Fruit fly (Drosophila melanogaster) whole organism, prepupa: ENCODE results near the gene 5-HT7.

ENCODE experiments used
- Blimp-1 ChIP-seq: fragments of 200-800 bp; sonication (Bioruptor generic); optimal IDR thresholded peaks from 3 replicates; lab custom pipeline; 2017; ENCODE audit warnings: missing biosample characterization, missing genetic modification characterization, mild to moderate bottlenecking, moderate library complexity, missing genetic modification reagents
- CG10631 ChIP-seq: fragments of 200-800 bp; sonication (Bioruptor generic); optimal IDR thresholded peaks from 2 replicates; lab custom pipeline; 2016; ENCODE audit warnings: missing biosample characterization, missing genetic modification characterization
- CG10669 ChIP-seq: fragments of 200-800 bp; sonication (Bioruptor generic); optimal IDR thresholded peaks from 3 replicates; lab custom pipeline; 2018; ENCODE audit warnings: missing biosample characterization, mild to moderate bottlenecking, missing genetic modification characterization, moderate library complexity
- CG11762 ChIP-seq: fragments of 200-800 bp; sonication (Bioruptor generic); optimal IDR thresholded peaks from 3 replicates; lab custom pipeline; 2016; ENCODE audit warnings: missing biosample characterization, missing genetic modification characterization; ENCODE audit not compliant: insufficient read depth
- CG11902 ChIP-seq: fragments of 200-800 bp; sonication (Bioruptor generic); optimal IDR thresholded peaks from 3 replicates; lab custom pipeline; 2016; ENCODE audit warnings: missing biosample characterization, missing genetic modification characterization
- CG15336 ChIP-seq: fragments of 200-800 bp; sonication (Bioruptor generic); IDR thresholded peaks from 2 replicates; pipeline ENCODE4 v1.3.6; 2022; ENCODE audit warnings: missing biosample characterization, missing genetic modification characterization
- CG1621 ChIP-seq: fragments of 200-800 bp; sonication (Bioruptor generic); optimal IDR thresholded peaks from 3 replicates; lab custom pipeline; 2018; ENCODE audit warnings: missing biosample characterization, mild to moderate bottlenecking, missing genetic modification characterization
- CG16779 ChIP-seq: fragments of 200-800 bp; sonication (Bioruptor generic); optimal IDR thresholded peaks from 3 replicates; lab custom pipeline; 2017; ENCODE audit warnings: missing biosample characterization, mild to moderate bottlenecking, missing genetic modification characterization
- CG3032 ChIP-seq: fragments of 200-800 bp; optimal IDR thresholded peaks from 2 replicates; lab custom pipeline; 2019; ENCODE audit warnings: missing biosample characterization, mild to moderate bottlenecking, missing genetic modification characterization, moderate library complexity
- CG31627 ChIP-seq: fragments of 200-800 bp; sonication (Bioruptor generic); optimal IDR thresholded peaks from 3 replicates; lab custom pipeline; 2016; ENCODE audit warnings: missing biosample characterization, missing genetic modification characterization
- CG4318 ChIP-seq: fragments of 200-800 bp; sonication (Bioruptor generic); optimal IDR thresholded peaks from 3 replicates; lab custom pipeline; 2017; ENCODE audit warnings: missing biosample characterization, mild to moderate bottlenecking, missing genetic modification characterization
- CG6163 ChIP-seq: fragments of 200-800 bp; sonication (Bioruptor generic); IDR thresholded peaks from 3 replicates; pipeline ENCODE4 v1.3.6; 2022; ENCODE audit warnings: missing biosample characterization, missing genetic modification characterization
- CG6276 ChIP-seq: fragments of 200-800 bp; sonication (Bioruptor generic); optimal IDR thresholded peaks from 2 replicates; lab custom pipeline; 2017; ENCODE audit warnings: missing biosample characterization, mild to moderate bottlenecking, missing genetic modification characterization
- CG6792 ChIP-seq: fragments of 200-800 bp; sonication (Bioruptor generic); optimal IDR thresholded peaks from 3 replicates; lab custom pipeline; 2016; ENCODE audit warnings: missing biosample characterization, missing genetic modification characterization
- CG6854 ChIP-seq: fragments of 200-800 bp; sonication (Bioruptor generic); optimal IDR thresholded peaks from 2 replicates; lab custom pipeline; 2017; ENCODE audit warnings: missing biosample characterization, mild to moderate bottlenecking, missing genetic modification characterization
- CG7368 ChIP-seq: fragments of 200-800 bp; sonication (Bioruptor generic); optimal IDR thresholded peaks from 3 replicates; lab custom pipeline; 2016; ENCODE audit warnings: missing biosample characterization, missing genetic modification characterization
- CG8319 ChIP-seq: fragments of 200-800 bp; sonication (Bioruptor generic); optimal IDR thresholded peaks from 3 replicates; lab custom pipeline; 2016; ENCODE audit warnings: missing biosample characterization, missing genetic modification characterization
- CG8632 ChIP-seq: fragments of 200-800 bp; sonication (Bioruptor generic); optimal IDR thresholded peaks from 3 replicates; lab custom pipeline; 2016; ENCODE audit warnings: missing biosample characterization, missing genetic modification characterization
- Eip75B ChIP-seq: fragments of 200-800 bp; sonication (Bioruptor generic); optimal IDR thresholded peaks from 3 replicates; lab custom pipeline; 2016; ENCODE audit warnings: missing biosample characterization, missing genetic modification characterization
- Eip78C ChIP-seq: fragments of 200-800 bp; sonication (Bioruptor generic); peaks from one replicate; lab custom pipeline; 2016; ENCODE audit warnings: missing biosample characterization, missing genetic modification characterization
- Eip93F ChIP-seq: fragments of 200-800 bp; sonication (Bioruptor generic); optimal IDR thresholded peaks from 2 replicates; lab custom pipeline; 2016; ENCODE audit warnings: missing biosample characterization, mild to moderate bottlenecking, missing genetic modification characterization
- Gug ChIP-seq: fragments of 200-800 bp; sonication (Bioruptor generic); IDR thresholded peaks from 2 replicates; pipeline ENCODE4 v1.3.6; 2022; ENCODE audit warnings: missing biosample characterization, missing genetic modification characterization
- Hr38 ChIP-seq: sonication (Bioruptor generic); optimal IDR thresholded peaks from 2 replicates; lab custom pipeline; 2016; ENCODE audit warnings: missing biosample characterization, missing genetic modification characterization
- Hr4 ChIP-seq: fragments of 200-800 bp; sonication (Bioruptor generic); optimal IDR thresholded peaks from 3 replicates; lab custom pipeline; 2016; ENCODE audit warnings: missing biosample characterization, missing genetic modification characterization
- Met ChIP-seq: fragments of 200-800 bp; sonication (Bioruptor generic); optimal IDR thresholded peaks from 3 replicates; lab custom pipeline; 2016; ENCODE audit warnings: missing biosample characterization, missing genetic modification characterization
- Sox14 ChIP-seq: fragments of 200-800 bp; sonication (Bioruptor generic); optimal IDR thresholded peaks from 3 replicates; lab custom pipeline; 2016; ENCODE audit warnings: missing biosample characterization, missing genetic modification characterization
- Sox15 ChIP-seq: fragments of 200-800 bp; sonication (Bioruptor generic); optimal IDR thresholded peaks from 3 replicates; lab custom pipeline; 2016; ENCODE audit warnings: missing biosample characterization, missing genetic modification characterization
- achi ChIP-seq: fragments of 200-800 bp; sonication (Bioruptor generic); optimal IDR thresholded peaks from 3 replicates; lab custom pipeline; 2016; ENCODE audit warnings: missing biosample characterization, missing genetic modification characterization
- dac ChIP-seq: fragments of 200-800 bp; sonication (Bioruptor generic); optimal IDR thresholded peaks from 2 replicates; lab custom pipeline; 2017; ENCODE audit warnings: missing biosample characterization, mild to moderate bottlenecking, missing genetic modification characterization
- eg ChIP-seq: fragments of 200-800 bp; sonication (Bioruptor generic); IDR thresholded peaks from 3 replicates; pipeline ENCODE4 v1.3.6; 2022; ENCODE audit warnings: missing biosample characterization, missing genetic modification characterization
- fd85E ChIP-seq: fragments of 200-800 bp; sonication (Bioruptor generic); optimal IDR thresholded peaks from 3 replicates; lab custom pipeline; 2016; ENCODE audit warnings: missing biosample characterization, missing genetic modification characterization
- lz ChIP-seq: fragments of 200-800 bp; sonication (Bioruptor generic); optimal IDR thresholded peaks from 3 replicates; lab custom pipeline; 2016; ENCODE audit warnings: missing biosample characterization, missing genetic modification characterization
- net ChIP-seq: fragments of 200-800 bp; sonication (Bioruptor generic); optimal IDR thresholded peaks from 3 replicates; lab custom pipeline; 2016; ENCODE audit warnings: missing biosample characterization, missing genetic modification characterization
- pdm3 ChIP-seq: fragments of 200-800 bp; sonication (Bioruptor generic); optimal IDR thresholded peaks from 3 replicates; lab custom pipeline; 2016; ENCODE audit warnings: missing biosample characterization, missing genetic modification characterization
- salr ChIP-seq, 2 experiments: fragments of 200-800 bp; sonication (Bioruptor generic); optimal IDR thresholded peaks; 3 replicates each; lab custom pipeline; 2016 to 2018; ENCODE audit warnings: missing biosample characterization in 2 of 2, missing genetic modification characterization in 2 of 2, mild to moderate bottlenecking in 1 of 2
- vri ChIP-seq: fragments of 200-800 bp; sonication (Bioruptor generic); optimal IDR thresholded peaks from 3 replicates; lab custom pipeline; 2016; ENCODE audit warnings: missing biosample characterization, mild to moderate bottlenecking, missing genetic modification characterization

5-HT7 gene

DNA sequence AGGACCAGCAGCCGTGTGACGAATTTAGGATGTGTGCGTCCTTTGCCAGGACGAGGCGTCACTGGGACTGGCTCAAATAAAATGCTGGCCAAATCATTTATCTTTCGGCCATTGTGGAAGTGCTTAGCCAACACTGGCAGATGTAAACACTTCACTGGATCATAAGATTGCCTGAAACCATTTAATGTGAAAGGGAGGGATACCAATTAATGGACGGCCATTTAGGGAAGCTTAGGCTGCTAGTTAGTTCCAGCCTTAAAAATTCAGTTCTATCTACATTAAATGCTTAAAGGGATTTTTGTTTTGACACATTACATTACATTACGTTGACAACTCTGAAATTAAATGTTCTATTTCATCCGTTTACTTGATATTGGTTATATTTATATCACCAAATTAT lies 57.3 kb downstream of the 5-HT7 start, which contains the start of gene CG15548:
Gene CG15548, plus strand, starts transcription at position 301 of the 400 bp plus-strand sequence.
- TF ChIP-seq CG7368 (GFP tag; lab: Kevin White, UChicago) (no peak), net (GFP tag; lab: Kevin White, UChicago) (no peak), Hr38 (GFP tag; lab: Kevin White, UChicago) (no peak), eg (GFP tag; lab: Robert Waterston, UW) (no peak), CG8319 (no peak), Sox15 (no peak), CG1621 (no peak), CG6276 (GFP tag; lab: Kevin White, UChicago) (no peak), pdm3 (no peak), CG6854 (no peak), vri (GFP tag; lab: Kevin White, UChicago) (no peak), dac (no peak), CG11762 (GFP tag; lab: Kevin White, UChicago) (no peak), CG3032 (tag; lab: Kevin White, UChicago) (no peak), salr (GFP tag; optimal IDR thresholded peaks at IDR 0.05; lab: Kevin White, UChicago) (no peak), Met (GFP tag; lab: Kevin White, UChicago) (no peak), CG10631 (GFP tag; lab: Kevin White, UChicago) (no peak), Hr4 (GFP tag; lab: Kevin White, UChicago) (no peak), fd85E (GFP tag; lab: Kevin White, UChicago) (no peak)

DNA sequence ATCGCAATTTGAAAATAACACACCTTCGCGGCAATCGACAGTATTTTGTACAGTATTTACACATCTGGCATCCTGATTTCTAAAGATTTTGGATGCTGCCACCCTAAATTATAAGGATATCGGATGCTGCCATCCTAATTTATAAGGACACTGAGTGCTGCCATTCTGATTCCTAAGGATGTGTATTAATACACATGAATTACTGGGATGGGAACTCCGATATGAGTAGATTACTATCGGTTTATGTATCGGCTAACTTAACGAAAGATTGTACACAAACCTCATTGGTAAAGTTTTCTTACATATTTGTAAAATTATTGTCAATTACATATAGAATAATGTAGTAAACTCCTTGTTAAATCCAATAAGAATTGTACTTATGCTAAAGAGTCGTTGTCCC lies 70.3 kb downstream of the 5-HT7 start:
- TF ChIP-seq CG10669 (GFP tag; lab: Kevin White, UChicago) (no peak), Gug (GFP tag; lab: Robert Waterston, UW) (no peak), achi (GFP tag; lab: Kevin White, UChicago) (no peak), dac (no peak), CG6163 (GFP tag; lab: Robert Waterston, UW) (no peak), CG4318 (GFP tag; lab: Kevin White, UChicago) (no peak), CG7368 (GFP tag; lab: Kevin White, UChicago) (no peak), CG16779 (tag; lab: Kevin White, UChicago) (no peak), Hr38 (GFP tag; lab: Kevin White, UChicago) (no peak), CG8632 (GFP tag; lab: Kevin White, UChicago) (no peak), lz (GFP tag; lab: Kevin White, UChicago) (no peak), Met (GFP tag; lab: Kevin White, UChicago) (no peak), Blimp-1 (GFP tag; lab: Kevin White, UChicago) (no peak), CG6854 (no peak), CG15336 (GFP tag; lab: Robert Waterston, UW) (no peak), Eip75B (GFP tag; lab: Kevin White, UChicago) (no peak), Eip78C (GFP tag; lab: Kevin White, UChicago) (no peak), Eip93F (no peak), Sox14 (GFP tag; lab: Kevin White, UChicago) (no peak), salr (GFP tag; optimal IDR thresholded peaks at IDR 0.05; lab: Kevin White, UChicago) (no peak)
- TF ChIP-seq, all 60 proteins: peak for 0

DNA sequence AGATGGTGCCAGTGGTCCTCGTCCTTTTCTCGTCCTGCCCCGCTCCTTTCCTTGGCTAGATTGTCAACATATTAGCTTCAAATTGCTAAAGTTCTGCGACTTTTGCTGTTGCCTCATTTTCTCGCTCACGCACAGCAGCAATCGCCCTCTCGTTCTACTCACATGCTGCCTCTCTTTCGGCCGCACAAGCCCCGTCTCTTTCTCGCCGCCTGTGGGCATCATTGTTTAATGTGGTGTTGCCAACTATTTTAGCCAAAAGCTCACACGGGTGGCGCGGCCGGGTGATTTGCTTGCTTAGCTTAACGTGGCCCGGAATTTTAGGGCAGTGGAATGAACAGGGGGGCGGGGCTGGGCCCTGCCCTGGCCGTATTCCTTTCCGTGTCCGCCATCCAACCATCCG lies 76.4 kb downstream of the 5-HT7 start:
- TF ChIP-seq CG16779 (tag; lab: Kevin White, UChicago): no peak
- TF ChIP-seq, all 60 proteins: peak for 0

DNA sequence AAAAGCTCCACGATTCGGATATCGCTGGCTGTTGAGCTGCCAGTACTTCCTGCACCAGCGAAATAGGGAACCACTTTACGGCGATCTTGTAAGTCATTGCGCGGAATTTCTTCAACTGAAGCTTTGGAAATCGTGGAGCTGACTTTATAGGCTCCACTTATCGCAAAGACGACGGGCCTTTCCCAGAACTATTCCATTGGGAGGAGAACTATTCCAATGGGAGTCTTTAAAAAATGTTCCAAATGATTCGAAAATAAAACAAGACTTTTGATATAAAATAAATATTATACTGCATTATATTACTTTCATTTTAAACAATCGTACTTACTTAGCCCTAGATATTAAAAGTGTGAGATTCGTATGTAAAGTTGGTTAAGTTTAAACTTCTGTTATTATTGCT lies 79.7 kb downstream of the 5-HT7 start, which contains the start of gene CG15550:
Gene CG15550, minus strand, starts transcription at position 101 of the 400 bp plus-strand sequence.
- TF ChIP-seq CG6792 (GFP tag; lab: Kevin White, UChicago): no peak
- no peak for TF ChIP-seq CG31627
- no peak for TF ChIP-seq fd85E (GFP tag; lab: Kevin White, UChicago)
- no peak for TF ChIP-seq Eip75B (GFP tag; lab: Kevin White, UChicago)
- no peak for TF ChIP-seq CG11902 (GFP tag; lab: Kevin White, UChicago)
- no peak for TF ChIP-seq Blimp-1 (GFP tag; lab: Kevin White, UChicago)
- no peak for TF ChIP-seq CG1621
